Worm (Caenorhabditis elegans): ENCODE measurements around the gene fipr-4.

The fipr-4 gene

DNA sequence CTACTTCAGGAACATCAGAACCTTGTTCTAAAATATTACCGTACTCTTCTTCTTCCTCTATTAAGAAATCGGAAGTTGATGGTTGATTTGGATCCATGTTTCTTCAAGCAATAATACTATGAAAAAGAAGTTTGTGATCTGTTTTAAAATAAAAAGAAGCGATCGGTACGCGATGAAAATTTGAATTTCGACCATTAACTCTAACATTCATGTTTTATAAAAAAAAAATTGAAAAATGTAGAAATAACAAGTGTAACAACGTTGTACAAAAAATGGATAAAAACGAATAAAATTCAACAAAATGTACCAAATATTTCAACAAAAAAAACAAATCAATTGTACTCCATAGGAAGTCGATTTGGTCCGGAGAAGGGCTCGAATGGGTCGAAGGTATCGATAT lies 18.0 kb downstream of the fipr-4 start, which contains the start of gene tftc-3:
Gene tftc-3, minus strand, starts transcription at position 101 of the 400 bp plus-strand sequence.
- TF ChIP-seq egrh-3 (GFP tag; IDR thresholded peaks at IDR 0.05), result no peak
- TF ChIP-seq ztf-22 (GFP tag; optimal IDR thresholded peaks at IDR 0.05), result no peak
- TF ChIP-seq repo-1 (tag; optimal IDR thresholded peaks at IDR 0.05), result no peak
- TF ChIP-seq cebp-2 (GFP tag; IDR thresholded peaks at IDR 0.05), result no peak
- no peak for TF ChIP-seq hlh-26 (GFP tag; conservative IDR thresholded peaks at IDR 0.05)
- no peak for TF ChIP-seq nhr-120 (GFP tag; IDR thresholded peaks at IDR 0.05)
- no peak for TF ChIP-seq C06A6.2 (GFP tag; conservative IDR thresholded peaks at IDR 0.05)
- TF ChIP-seq aptf-2 (GFP tag; conservative IDR thresholded peaks at IDR 0.05), result no peak

DNA sequence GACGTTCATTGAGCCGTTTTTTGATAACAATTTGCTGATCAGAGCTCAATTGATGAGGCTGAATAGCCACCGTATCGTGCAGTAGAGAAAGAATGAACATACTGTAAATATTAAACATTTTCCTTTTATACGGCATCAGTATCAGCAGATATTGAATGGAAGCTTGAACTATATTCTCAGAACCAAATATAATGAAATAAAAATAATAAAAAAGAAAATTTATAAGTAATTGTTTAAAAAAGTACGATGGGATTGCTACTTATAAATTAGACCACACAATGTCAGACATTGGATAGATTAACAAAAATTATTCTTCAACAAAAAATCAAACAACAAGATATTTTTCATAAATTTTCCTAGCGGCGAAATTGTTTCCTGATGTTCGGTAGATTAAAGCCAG lies 21.8 kb downstream of the fipr-4 start, which contains the start of gene rpc-25:
Gene rpc-25, minus strand, starts transcription at position 101 of the 400 bp plus-strand sequence.
- TF ChIP-seq attf-3 (GFP tag; conservative IDR thresholded peaks at IDR 0.05) (no peak), hrde-1 (tag; optimal IDR thresholded peaks at IDR 0.05; ENCODE audit: borderline replicate concordance) (peak; percentile 19), hmg-1.2 (GFP tag; IDR thresholded peaks at IDR 0.05) (no peak), F22D6.2 (tag; optimal IDR thresholded peaks at IDR 0.05) (no peak), hlh-26 (GFP tag; conservative IDR thresholded peaks at IDR 0.05) (no peak), ceh-100 (GFP tag; IDR thresholded peaks at IDR 0.05) (no peak), madf-6 (GFP tag; IDR thresholded peaks at IDR 0.05) (0 out of 2 replicates have a peak, but pooled peaks have one; percentile 24), lin-26 (GFP tag; IDR thresholded peaks at IDR 0.05) (no peak), F57C9.4 (tag; optimal IDR thresholded peaks at IDR 0.05) (no peak), pha-4 (tag; optimal IDR thresholded peaks at IDR 0.05) (no peak), F37B4.10 (GFP tag; IDR thresholded peaks at IDR 0.05) (no peak)

DNA sequence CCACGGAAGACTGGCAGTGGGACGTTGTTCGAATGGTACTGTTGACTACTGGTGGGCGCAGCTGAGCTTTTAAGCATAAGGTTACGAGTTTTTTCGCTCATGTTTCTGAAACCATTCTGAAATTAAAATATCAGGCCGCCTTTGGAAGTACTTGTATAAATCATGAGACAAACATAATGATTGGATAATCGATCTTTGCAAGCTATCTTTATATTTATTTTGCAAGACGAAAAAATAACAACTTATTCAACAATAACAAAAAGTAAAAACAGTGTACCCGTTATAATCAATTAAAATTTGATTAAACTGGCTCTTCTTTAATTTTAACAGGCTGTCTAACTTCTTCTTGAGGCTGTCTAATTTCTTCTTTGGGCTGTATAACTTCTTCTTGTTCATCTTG lies 22.8 kb downstream of the fipr-4 start, which contains the start of gene ZK856.16:
Gene ZK856.16, minus strand, starts transcription at position 101 of the 400 bp plus-strand sequence.
- TF ChIP-seq zim-3 (tag; optimal IDR thresholded peaks at IDR 0.05) (no peak), nfya-1 (tag; optimal IDR thresholded peaks at IDR 0.05; ENCODE audit: borderline replicate concordance, insufficient read depth) (no peak), athp-1 (tag; optimal IDR thresholded peaks at IDR 0.05) (no peak), lin-26 (GFP tag; IDR thresholded peaks at IDR 0.05) (no peak), aptf-3 (GFP tag; IDR thresholded peaks at IDR 0.05) (no peak), unc-62 (GFP tag; optimal IDR thresholded peaks at IDR 0.05) (no peak), ztf-3 (GFP tag; optimal IDR thresholded peaks at IDR 0.05) (no peak), F55B11.4 (tag; optimal IDR thresholded peaks at IDR 0.05; ENCODE audit: borderline replicate concordance, insufficient read depth) (no peak), hlh-12 (tag; optimal IDR thresholded peaks at IDR 0.05) (no peak), sptf-2 (GFP tag; optimal IDR thresholded peaks at IDR 0.05) (no peak), F23B12.7 (tag; optimal IDR thresholded peaks at IDR 0.05; ENCODE audit: insufficient read depth) (no peak), hlh-26 (GFP tag; conservative IDR thresholded peaks at IDR 0.05) (no peak), ztf-18 (tag; optimal IDR thresholded peaks at IDR 0.05) (no peak), mel-28 (tag; optimal IDR thresholded peaks at IDR 0.05; ENCODE audit: borderline replicate concordance) (no peak), ceh-40 (GFP tag; IDR thresholded peaks at IDR 0.05) (no peak), somi-1 (GFP tag; optimal IDR thresholded peaks at IDR 0.05) (no peak), F37B4.10 (GFP tag; IDR thresholded peaks at IDR 0.05) (no peak), nhr-80 (tag; optimal IDR thresholded peaks at IDR 0.05) (no peak), lir-1 (GFP tag; conservative IDR thresholded peaks at IDR 0.05) (no peak)

DNA sequence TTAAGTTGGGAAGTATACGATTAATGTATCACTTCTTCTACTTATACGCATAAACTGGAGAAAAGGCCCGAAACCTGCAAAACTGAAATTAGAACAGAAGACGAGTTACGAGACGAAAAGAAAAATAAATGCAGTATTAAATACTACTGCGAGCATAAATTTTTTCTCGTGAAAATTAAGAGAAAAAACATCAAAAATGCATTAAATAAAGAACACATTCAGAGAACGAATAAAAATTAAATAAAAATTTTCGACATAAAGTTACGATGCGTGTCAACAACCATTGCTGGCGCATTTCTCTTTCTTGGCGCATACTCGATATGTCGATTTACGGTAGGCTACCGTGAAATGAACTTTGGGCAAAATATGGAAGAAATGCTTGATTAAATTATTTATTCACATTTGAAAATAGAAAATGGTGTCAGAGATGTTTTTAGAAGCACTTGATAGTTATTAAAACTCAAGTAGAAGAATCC lies 23.4 kb downstream of the fipr-4 start, which contains the start of the genes ZK856.19 and ZK856.11:
Gene ZK856.19, minus strand, starts transcription at position 51 of the 476 bp plus-strand sequence.
Gene ZK856.11, minus strand, starts transcription at position 76 of the 476 bp plus-strand sequence.
- peak in 1 of 3 experiments; percentile 55 for TF ChIP-seq lin-35 (GFP tag; optimal IDR thresholded peaks at IDR 0.05)
- TF ChIP-seq snpc-1.3 (tag; optimal IDR thresholded peaks at IDR 0.05; ENCODE audit: insufficient read depth), result no peak
- peak; percentile 0 for TF ChIP-seq hrde-1 (tag; optimal IDR thresholded peaks at IDR 0.05; ENCODE audit: borderline replicate concordance)
- TF ChIP-seq B0336.3 (GFP tag; IDR thresholded peaks at IDR 0.05), result 0 out of 2 replicates have a peak, but pooled peaks have one; percentile 49
- TF ChIP-seq lin-40 (tag; optimal IDR thresholded peaks at IDR 0.05), result peak; percentile 61
- TF ChIP-seq dpff-1 (tag; optimal IDR thresholded peaks at IDR 0.05), result no peak
- TF ChIP-seq nhr-80 (tag; optimal IDR thresholded peaks at IDR 0.05), result peak; percentile 11
- TF ChIP-seq ztf-18 (tag; optimal IDR thresholded peaks at IDR 0.05), result peak; percentile 93
- TF ChIP-seq ceh-58 (GFP tag; IDR thresholded peaks at IDR 0.05), result no peak
- no peak for TF ChIP-seq egl-44 (GFP tag; IDR thresholded peaks at IDR 0.05)
- TF ChIP-seq mcd-1 (GFP tag; IDR thresholded peaks at IDR 0.05), result peak; percentile 39; the same call in 1 of the 2 replicates
- TF ChIP-seq dox-1 (GFP tag; IDR thresholded peaks at IDR 0.05), result peak; percentile 24; the same call in 1 of the 2 replicates
- peak; percentile 58 for TF ChIP-seq lin-54 (GFP tag; optimal IDR thresholded peaks at IDR 0.05)

Measured in whole organism, young adult.